Worm (Caenorhabditis elegans) whole organism, L4/young adult: Measurements from ENCODE around the gene bus-17.

Experiments used
- dao-5 ChIP-seq: sonication (generic microtip); optimal IDR thresholded peaks from 2 replicates; lab custom pipeline; 2016; ENCODE audit warnings: missing genotype, missing genetic modification characterization, moderate library complexity, missing compliant biosample characterization
- him-1 ChIP-seq: sonication (generic microtip); optimal IDR thresholded peaks from 2 replicates; lab custom pipeline; 2016; ENCODE audit warnings: missing genotype, missing genetic modification reagents, missing genetic modification characterization, missing compliant biosample characterization

ce11 chrX:15707913-15708312 is 58.2 kb downstream of the bus-17 start, which contains the start of gene nhr-48:
- TF ChIP-seq him-1 (tag; lab: Kevin White, UChicago), result no peak
- TF ChIP-seq dao-5 (tag; lab: Kevin White, UChicago), result no peak
